Fruit fly (Drosophila melanogaster) whole organism, pupa: ENCODE measurements around the gene CG14219.

Source experiments
- CG10348 ChIP-seq: fragments of 200-800 bp; sonication (Bioruptor generic); IDR thresholded peaks from 2 replicates; pipeline ENCODE4 v1.3.6; 2022; ENCODE audit warnings: missing biosample characterization, missing genetic modification characterization
- CG12605 ChIP-seq: fragments of 200-800 bp; sonication (Bioruptor generic); IDR thresholded peaks from 2 replicates; pipeline ENCODE4 v1.3.6; 2022; ENCODE audit warnings: missing biosample characterization, missing genetic modification characterization
- CG13204 ChIP-seq: fragments of 200-800 bp; sonication (Bioruptor generic); optimal IDR thresholded peaks from 2 replicates; lab custom pipeline; 2018; ENCODE audit warnings: missing biosample characterization, mild to moderate bottlenecking, missing genetic modification characterization, moderate library complexity
- CG14655 ChIP-seq: fragments of 200-800 bp; sonication (Bioruptor generic); optimal IDR thresholded peaks from 3 replicates; lab custom pipeline; 2017; ENCODE audit warnings: mild to moderate bottlenecking, missing biosample characterization, missing genetic modification reagents, missing genetic modification characterization
- CG15710 ChIP-seq: fragments of 200-800 bp; sonication (Bioruptor generic); optimal IDR thresholded peaks from 2 replicates; lab custom pipeline; 2018; ENCODE audit warnings: missing biosample characterization, mild to moderate bottlenecking, missing genetic modification characterization, moderate library complexity
- CG32121 ChIP-seq: fragments of 200-800 bp; sonication (Bioruptor generic); IDR thresholded peaks from 2 replicates; pipeline ENCODE4 v1.3.6; 2022; ENCODE audit warnings: missing biosample characterization, missing genetic modification characterization
- CG34367 ChIP-seq: fragments of 200-800 bp; sonication (Bioruptor generic); optimal IDR thresholded peaks from 2 replicates; lab custom pipeline; 2018; ENCODE audit warnings: missing biosample characterization, mild to moderate bottlenecking, missing genetic modification characterization
- CG4496 ChIP-seq: fragments of 200-800 bp; sonication (Bioruptor generic); IDR thresholded peaks from 3 replicates; pipeline ENCODE4 v1.3.6; 2022; ENCODE audit warnings: missing biosample characterization, missing genetic modification characterization
- CG8159 ChIP-seq: fragments of 200-800 bp; sonication (Bioruptor generic); optimal IDR thresholded peaks from 3 replicates; lab custom pipeline; 2018; ENCODE audit warnings: missing biosample characterization, mild to moderate bottlenecking, missing genetic modification characterization, moderate library complexity
- CG8301 ChIP-seq: fragments of 200-800 bp; sonication (Bioruptor generic); optimal IDR thresholded peaks from 2 replicates; lab custom pipeline; 2018; ENCODE audit warnings: missing biosample characterization, mild to moderate bottlenecking, missing genetic modification characterization
- CG9948 ChIP-seq: fragments of 200-800 bp; sonication (Bioruptor generic); optimal IDR thresholded peaks from 2 replicates; lab custom pipeline; 2018; ENCODE audit warnings: missing biosample characterization, mild to moderate bottlenecking, missing genetic modification characterization, moderate library complexity
- D1 ChIP-seq: fragments of 200-800 bp; sonication (Bioruptor generic); optimal IDR thresholded peaks from 2 replicates; lab custom pipeline; 2018; ENCODE audit warnings: missing biosample characterization, mild to moderate bottlenecking, missing genetic modification characterization, moderate library complexity
- EcR ChIP-seq: fragments of 200-800 bp; sonication (Bioruptor generic); optimal IDR thresholded peaks from 3 replicates; lab custom pipeline; 2019; ENCODE audit warnings: missing biosample characterization, missing genetic modification characterization, mild to moderate bottlenecking, moderate library complexity, missing genetic modification reagents
- Ets98B ChIP-seq: fragments of 200-800 bp; sonication (Bioruptor generic); IDR thresholded peaks from 2 replicates; pipeline ENCODE4 v1.3.6; 2022; ENCODE audit warnings: missing biosample characterization, missing genetic modification characterization
- Pif1A ChIP-seq: fragments of 200-800 bp; sonication (Bioruptor generic); optimal IDR thresholded peaks from 3 replicates; lab custom pipeline; 2016; ENCODE audit warnings: missing biosample characterization, missing genetic modification characterization
- Pif1B ChIP-seq: fragments of 200-800 bp; sonication (Bioruptor generic); optimal IDR thresholded peaks from 3 replicates; lab custom pipeline; 2016; ENCODE audit warnings: missing biosample characterization, missing genetic modification characterization
- Snoo ChIP-seq: fragments of 200-800 bp; sonication (Bioruptor generic); optimal IDR thresholded peaks from 3 replicates; lab custom pipeline; 2017; ENCODE audit warnings: missing biosample characterization, mild to moderate bottlenecking, missing genetic modification characterization, inconsistent platforms
- fd96Ca ChIP-seq: fragments of 200-800 bp; sonication (Bioruptor generic); IDR thresholded peaks from 3 replicates; pipeline ENCODE4 v1.3.6; 2022; ENCODE audit warnings: missing biosample characterization, missing genetic modification characterization
- gl ChIP-seq: fragments of 200-800 bp; sonication (Bioruptor generic); optimal IDR thresholded peaks from 2 replicates; lab custom pipeline; 2018; ENCODE audit warnings: missing biosample characterization, mild to moderate bottlenecking, missing genetic modification characterization
- rn ChIP-seq: fragments of 200-800 bp; sonication (Bioruptor generic); IDR thresholded peaks from 2 replicates; pipeline ENCODE4 v1.3.6; 2022; ENCODE audit warnings: missing biosample characterization, missing genetic modification characterization

Gene CG14219

DNA sequence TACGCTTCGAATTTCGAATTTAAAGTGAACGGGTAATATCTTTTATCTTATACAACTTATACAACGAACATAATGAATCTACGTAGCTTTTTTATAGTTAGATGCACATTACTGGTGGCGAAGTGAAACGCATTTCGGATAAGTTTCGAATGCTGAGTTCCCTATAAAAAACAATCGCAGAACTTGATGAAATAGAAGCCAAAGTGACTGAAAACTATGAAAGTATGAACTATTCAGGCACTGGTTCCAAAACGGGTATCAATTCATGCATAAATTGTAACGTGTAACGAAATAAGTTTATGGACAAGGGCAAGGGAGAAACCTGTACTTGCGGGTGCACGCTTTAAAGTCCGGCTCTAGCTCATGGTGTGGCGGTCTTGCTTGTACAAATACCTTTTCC is 5.9 kb upstream of the CG14219 start:
- TF ChIP-seq CG10348 (GFP tag; lab: Robert Waterston, UW) (no peak), CG15710 (no peak), CG14655 (no peak), rn (GFP tag; lab: Robert Waterston, UW) (no peak), fd96Ca (GFP tag; lab: Robert Waterston, UW) (no peak), Ets98B (GFP tag; lab: Robert Waterston, UW) (no peak), gl (tag; lab: Kevin White, UChicago) (no peak), Snoo (tag; lab: Kevin White, UChicago) (no peak), CG34367 (no peak), CG8301 (no peak), CG9948 (tag; lab: Kevin White, UChicago) (no peak)

DNA sequence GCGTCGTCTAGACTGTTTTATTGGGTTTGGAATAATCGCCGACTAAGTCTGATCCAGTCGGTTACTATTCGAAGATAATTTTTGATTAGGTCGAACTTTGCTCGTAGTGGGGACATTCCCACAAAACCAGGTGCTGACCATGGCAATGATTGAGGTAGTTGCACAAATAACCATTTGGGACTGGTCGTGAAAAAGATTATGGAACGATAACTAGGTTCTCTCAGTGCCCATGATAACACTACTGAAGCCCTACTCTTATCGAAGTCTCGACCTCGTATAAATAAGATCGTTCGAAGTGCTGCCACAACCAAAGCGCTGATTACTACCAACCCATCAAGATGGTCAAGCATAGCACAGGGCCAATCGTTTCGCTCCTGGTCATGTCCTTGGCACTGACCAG is 2.3 kb upstream of the CG14219 start, which contains the start of gene CG14205:
Gene CG14205 (plus strand): TSS at position 301 of the 400 bp plus-strand sequence.
- TF ChIP-seq Pif1B (GFP tag; lab: Kevin White, UChicago), result no peak
- no peak for TF ChIP-seq CG4496 (GFP tag; lab: Robert Waterston, UW)
- TF ChIP-seq CG8301, result no peak
- TF ChIP-seq CG15710, result no peak
- no peak for TF ChIP-seq Pif1A (GFP tag; lab: Kevin White, UChicago)
- TF ChIP-seq CG13204 (GFP tag; lab: Kevin White, UChicago), result no peak
- TF ChIP-seq EcR (GFP tag; lab: Kevin White, UChicago), result no peak
- no peak for TF ChIP-seq CG9948 (tag; lab: Kevin White, UChicago)
- TF ChIP-seq Snoo (tag; lab: Kevin White, UChicago), result no peak
- no peak for TF ChIP-seq rn (GFP tag; lab: Robert Waterston, UW)
- TF ChIP-seq CG34367, result no peak
- TF ChIP-seq gl (tag; lab: Kevin White, UChicago), result no peak
- no peak for TF ChIP-seq Ets98B (GFP tag; lab: Robert Waterston, UW)
- no peak for TF ChIP-seq D1 (tag; lab: Kevin White, UChicago)

DNA sequence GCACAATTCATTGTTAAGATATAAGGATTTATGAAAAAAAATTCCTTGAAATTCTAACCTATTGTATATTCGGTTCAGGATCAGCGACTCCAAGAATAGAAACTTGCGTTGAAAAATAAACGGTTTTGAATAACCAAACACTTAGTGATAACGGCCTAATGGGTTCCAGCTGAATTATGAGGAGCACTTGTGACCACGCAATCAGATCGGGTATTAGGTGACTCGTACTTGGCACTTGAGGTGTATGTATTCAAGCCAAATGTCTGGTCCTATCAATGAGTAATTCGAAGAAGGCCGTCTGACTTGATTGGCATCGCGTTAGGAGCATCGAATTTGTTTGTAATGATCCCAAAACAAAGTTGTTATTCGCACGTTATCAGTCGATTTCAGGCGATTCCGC is 609 bp upstream of the CG14219 start:
- no peak for TF ChIP-seq CG14655
- no peak for TF ChIP-seq Pif1B (GFP tag; lab: Kevin White, UChicago)
- no peak for TF ChIP-seq CG4496 (GFP tag; lab: Robert Waterston, UW)
- no peak for TF ChIP-seq CG8301

DNA sequence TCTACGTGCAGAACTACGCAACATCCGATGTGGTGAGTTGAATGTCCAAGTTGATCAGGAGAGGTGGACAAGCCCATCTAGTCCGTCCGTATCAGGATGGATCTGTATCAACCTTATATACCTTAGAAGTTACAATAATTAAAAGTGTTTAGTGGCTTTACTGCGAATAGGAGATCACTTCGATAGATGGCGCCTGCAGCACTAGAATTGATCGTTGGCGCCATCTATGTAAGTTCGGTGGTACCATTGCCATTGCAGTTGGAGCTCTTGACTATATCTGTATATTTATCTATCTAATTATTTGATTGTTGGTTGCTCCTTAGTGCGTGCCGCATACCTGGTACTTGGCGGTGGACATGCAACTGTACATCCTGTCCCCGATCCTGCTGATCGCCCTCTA is 4.8 kb downstream of the CG14219 start:
- TF ChIP-seq CG15710 (no peak), CG13204 (GFP tag; lab: Kevin White, UChicago) (no peak), CG32121 (GFP tag; lab: Robert Waterston, UW) (no peak), CG10348 (GFP tag; lab: Robert Waterston, UW) (no peak), rn (GFP tag; lab: Robert Waterston, UW) (no peak), Snoo (tag; lab: Kevin White, UChicago) (no peak), Pif1A (GFP tag; lab: Kevin White, UChicago) (no peak), CG9948 (tag; lab: Kevin White, UChicago) (no peak), Ets98B (GFP tag; lab: Robert Waterston, UW) (no peak), EcR (GFP tag; lab: Kevin White, UChicago) (no peak), CG14655 (no peak), CG34367 (no peak)

DNA sequence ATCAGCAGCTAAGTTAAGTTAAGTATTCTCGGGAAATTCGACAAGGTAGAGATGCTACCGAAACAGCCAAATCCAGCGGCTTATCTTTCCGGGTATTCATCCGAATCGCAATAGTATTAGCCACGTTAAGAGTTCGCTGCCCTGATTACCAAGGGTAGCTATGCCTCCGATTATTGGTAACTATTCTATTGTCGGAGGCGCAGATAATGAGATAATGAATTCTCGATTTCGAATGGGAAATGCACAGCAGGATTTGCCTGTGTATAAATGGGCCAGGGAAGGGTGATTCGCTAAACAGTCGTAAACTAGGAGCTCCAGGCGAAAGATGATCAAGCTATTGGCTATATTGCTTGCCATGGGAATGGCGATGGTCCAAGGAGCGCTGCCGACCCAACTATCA is 6.7 kb downstream of the CG14219 start, which contains the start of gene CG14204:
Gene CG14204 (plus strand): TSS at position 301 of the 400 bp plus-strand sequence.
- TF ChIP-seq CG8301, result no peak
- no peak for TF ChIP-seq CG15710
- TF ChIP-seq CG10348 (GFP tag; lab: Robert Waterston, UW), result no peak

DNA sequence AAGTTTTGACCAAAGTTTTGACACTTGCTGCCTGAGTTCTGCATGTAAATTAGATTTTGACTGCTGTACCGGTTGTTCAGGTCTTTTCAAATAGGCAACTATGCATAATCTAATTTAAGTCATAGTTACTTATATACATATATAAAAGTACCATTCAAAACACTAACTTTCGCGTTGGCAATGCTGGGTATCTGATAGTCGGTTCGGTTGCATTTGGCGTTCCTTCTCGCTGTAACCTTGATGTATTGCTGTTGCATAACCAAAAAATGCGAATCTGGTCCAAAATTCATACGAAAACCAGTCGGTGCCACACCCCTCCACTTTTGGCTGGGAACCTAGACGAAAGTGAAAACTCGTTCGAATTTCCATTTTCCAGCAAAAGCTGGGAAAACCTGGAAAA is 7.2 kb downstream of the CG14219 start:
- TF ChIP-seq Pif1A (GFP tag; lab: Kevin White, UChicago), result no peak
- no peak for TF ChIP-seq CG9948 (tag; lab: Kevin White, UChicago)
- no peak for TF ChIP-seq CG8301
- TF ChIP-seq CG12605, result no peak
- no peak for TF ChIP-seq Snoo (tag; lab: Kevin White, UChicago)
- no peak for TF ChIP-seq CG8159 (tag; lab: Kevin White, UChicago)
- TF ChIP-seq CG32121 (GFP tag; lab: Robert Waterston, UW), result no peak

DNA sequence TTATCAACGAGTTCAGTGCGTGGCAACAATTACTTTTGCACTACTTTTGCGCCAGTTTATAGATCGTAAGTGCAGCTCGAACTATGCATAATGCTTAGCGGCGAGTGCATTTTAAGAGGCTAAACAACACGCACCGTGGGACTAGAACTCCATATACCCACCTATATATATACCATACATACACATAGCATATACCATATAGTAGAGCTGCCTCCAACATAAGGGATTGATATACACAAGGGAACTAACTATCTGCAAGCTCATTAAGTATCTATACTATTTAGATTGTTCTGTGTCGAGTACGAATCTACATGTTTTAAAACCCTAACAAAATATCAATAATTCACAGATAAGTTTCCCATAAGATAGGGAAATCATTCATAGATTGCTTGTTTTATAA is 8.1 kb downstream of the CG14219 start, which contains the start of gene CG14218:
Gene CG14218 (minus strand): TSS at position 101 of the 400 bp plus-strand sequence.
- TF ChIP-seq CG8159 (tag; lab: Kevin White, UChicago) (no peak), fd96Ca (GFP tag; lab: Robert Waterston, UW) (no peak), gl (tag; lab: Kevin White, UChicago) (no peak), CG8301 (no peak), Snoo (tag; lab: Kevin White, UChicago) (no peak), CG34367 (no peak), CG13204 (GFP tag; lab: Kevin White, UChicago) (no peak), CG32121 (GFP tag; lab: Robert Waterston, UW) (no peak), CG15710 (no peak), rn (GFP tag; lab: Robert Waterston, UW) (no peak), Pif1A (GFP tag; lab: Kevin White, UChicago) (no peak)
